Worm (Caenorhabditis elegans) whole organism, early embryonic: Measurements from ENCODE around the gene K12H6.4.

Source experiments
- B0310.2 ChIP-seq: sonication (generic microtip); optimal IDR thresholded peaks from 2 replicates; lab custom pipeline; 2016; ENCODE audit warnings: mild to moderate bottlenecking, missing genetic modification characterization, missing compliant biosample characterization
- F13C5.2 ChIP-seq: sonication (generic microtip); optimal IDR thresholded peaks from 2 replicates; lab custom pipeline; 2017; ENCODE audit warnings: mild to moderate bottlenecking, missing genetic modification characterization, inconsistent platforms, missing compliant biosample characterization
- aly-1 ChIP-seq: sonication (generic microtip); optimal IDR thresholded peaks from 2 replicates; lab custom pipeline; 2016; ENCODE audit warnings: missing genetic modification characterization, missing compliant biosample characterization
- ama-1 ChIP-seq: fragments of 150-350 bp; optimal IDR thresholded peaks from 2 replicates; lab custom pipeline; 2014
- ceh-13 ChIP-seq: fragments of 200-800 bp; sonication (Bioruptor generic); optimal IDR thresholded peaks from 2 replicates; lab custom pipeline; 2018; ENCODE audit warnings: mild to moderate bottlenecking, missing genetic modification characterization, missing compliant biosample characterization
- ceh-36 ChIP-seq: sonication (generic microtip); optimal IDR thresholded peaks from 2 replicates; lab custom pipeline; 2016; ENCODE audit warnings: missing genetic modification characterization, inconsistent platforms, missing compliant biosample characterization
- ets-7 ChIP-seq: sonication (generic microtip); optimal IDR thresholded peaks from 2 replicates; lab custom pipeline; 2016; ENCODE audit warnings: missing genotype, missing genetic modification characterization, missing compliant biosample characterization
- flt-1 ChIP-seq: fragments of 200-800 bp; sonication (Bioruptor generic); IDR thresholded peaks from 2 replicates; pipeline ENCODE4 v1.3.6; 2022; ENCODE audit warnings: missing genetic modification characterization, missing compliant biosample characterization
- hmbx-1 ChIP-seq: sonication (generic microtip); optimal IDR thresholded peaks from 2 replicates; lab custom pipeline; 2016; ENCODE audit warnings: mild to moderate bottlenecking, missing genetic modification characterization, missing compliant biosample characterization
- hmg-4 ChIP-seq: fragments of 200-800 bp; sonication (Bioruptor generic); optimal IDR thresholded peaks from 2 replicates; lab custom pipeline; 2018; ENCODE audit warnings: mild to moderate bottlenecking, missing genetic modification characterization, missing compliant biosample characterization
- hnd-1 ChIP-seq: sonication (generic microtip); optimal IDR thresholded peaks from 2 replicates; lab custom pipeline; 2016; ENCODE audit warnings: missing genetic modification characterization, missing compliant biosample characterization
- pes-1 ChIP-seq: fragments of 200-800 bp; sonication (Bioruptor generic); IDR thresholded peaks from 2 replicates; pipeline ENCODE4 v1.3.6; 2022; ENCODE audit warnings: missing genetic modification reagents, missing genetic modification characterization, missing compliant biosample characterization
- scrt-1 ChIP-seq: fragments of 200-800 bp; sonication (Bioruptor generic); IDR thresholded peaks from 2 replicates; pipeline ENCODE4 v1.3.6; 2022; ENCODE audit warnings: missing genetic modification characterization, missing compliant biosample characterization
- sea-1 ChIP-seq: fragments of 200-800 bp; sonication (Bioruptor generic); conservative IDR thresholded peaks from 2 replicates; pipeline ENCODE4 v1.3.6; 2022; ENCODE audit warnings: missing genetic modification characterization, missing compliant biosample characterization
- tbx-11 ChIP-seq: fragments of 200-800 bp; sonication (Bioruptor generic); IDR thresholded peaks from 2 replicates; pipeline ENCODE4 v1.3.6; 2022; ENCODE audit warnings: missing genetic modification characterization, missing compliant biosample characterization
- tbx-37 ChIP-seq: fragments of 200-800 bp; sonication (Bioruptor generic); conservative IDR thresholded peaks from 2 replicates; pipeline ENCODE4 v1.3.6; 2022; ENCODE audit warnings: missing genetic modification reagents, missing genetic modification characterization, missing compliant biosample characterization
- tra-4 ChIP-seq: sonication (generic microtip); optimal IDR thresholded peaks from 2 replicates; lab custom pipeline; 2017; ENCODE audit warnings: missing genetic modification characterization, missing compliant biosample characterization

K12H6.4 gene

DNA sequence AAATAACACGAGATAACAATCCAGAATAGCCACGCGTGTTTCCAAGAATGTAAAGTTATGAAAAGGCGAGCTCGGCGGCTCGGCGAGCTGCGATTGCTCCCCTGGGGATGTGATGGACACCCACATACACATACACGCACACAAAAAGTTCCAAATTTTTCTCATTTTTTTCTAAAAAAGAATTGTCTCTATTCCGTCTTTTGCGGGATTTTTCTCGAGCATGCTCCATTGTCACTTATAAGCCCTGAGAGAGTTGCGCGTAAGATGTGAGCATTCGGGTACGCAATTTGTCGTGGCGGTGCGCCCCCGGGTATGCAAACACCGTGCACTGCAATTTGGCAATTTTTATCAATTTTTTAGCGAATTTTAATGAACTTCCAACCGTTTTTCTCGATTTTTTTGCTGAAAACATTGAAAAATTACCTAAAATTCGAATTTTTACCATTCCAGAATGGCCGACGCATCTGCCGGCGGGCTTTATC lies 37.0 kb downstream of the K12H6.4 start, which contains the start of the genes F08D12.12 and srpa-72:
Gene F08D12.12, minus strand, starts transcription at position 51 of the 482 bp plus-strand sequence.
Gene srpa-72, plus strand, starts transcription at position 451 of the 482 bp plus-strand sequence.
- TF ChIP-seq hnd-1 (no peak), F13C5.2 (peak; percentile 46)

DNA sequence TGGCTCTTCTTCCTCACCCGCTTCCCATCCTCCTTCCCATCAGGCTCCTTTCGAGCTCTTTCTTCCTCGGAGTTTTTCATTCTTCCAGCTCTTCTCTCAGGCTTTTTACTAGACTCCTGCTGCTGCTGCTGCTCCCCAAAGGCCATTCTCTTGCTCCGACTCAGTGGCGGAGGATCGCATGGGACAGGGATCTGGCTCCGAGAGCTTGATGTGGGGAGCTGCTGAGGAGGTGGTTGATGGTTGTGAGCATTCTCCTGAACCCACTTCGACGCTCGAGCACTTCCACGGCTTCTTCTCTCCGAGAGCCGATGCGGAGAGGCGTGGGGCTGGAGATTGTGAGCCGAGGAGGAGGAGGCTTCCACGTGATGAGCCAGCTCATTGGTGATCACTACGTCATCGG lies 38.3 kb downstream of the K12H6.4 start:
- TF ChIP-seq hmg-4 (GFP tag; lab: Kevin White, UChicago) (no peak), scrt-1 (GFP tag; lab: Robert Waterston, UW) (no peak), sea-1 (GFP tag; lab: Robert Waterston, UW) (no peak), ama-1 (lab: Kevin White, UChicago) (no peak), aly-1 (tag; lab: Kevin White, UChicago) (no peak), ets-7 (no peak), tra-4 (tag; lab: Kevin White, UChicago) (no peak), hnd-1 (no peak), tbx-37 (no peak), F13C5.2 (no peak), B0310.2 (tag; lab: Kevin White, UChicago) (no peak), ceh-13 (no peak)

DNA sequence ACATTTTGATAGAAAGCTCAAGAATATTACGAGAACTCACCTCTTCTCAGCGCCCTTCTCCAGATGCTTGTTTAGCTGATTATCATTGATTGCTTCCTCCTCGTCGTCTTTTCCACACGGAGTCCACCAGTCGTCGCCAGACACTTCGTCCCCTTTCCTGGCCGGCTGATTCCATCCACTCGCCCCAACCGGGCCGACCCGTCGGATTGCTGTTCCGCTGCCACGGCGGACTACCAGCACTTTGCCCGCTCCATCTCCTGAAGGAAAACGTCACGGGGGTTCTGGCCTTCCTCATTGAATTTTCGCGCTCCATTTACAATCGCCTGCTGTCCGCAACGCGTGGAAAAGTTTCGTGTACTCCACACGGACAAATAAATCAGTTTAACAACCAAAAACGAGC lies 40.7 kb downstream of the K12H6.4 start:
- TF ChIP-seq hnd-1 (no peak), B0310.2 (tag; lab: Kevin White, UChicago) (no peak), F13C5.2 (no peak), tbx-37 (no peak), ets-7 (no peak), sea-1 (GFP tag; lab: Robert Waterston, UW) (no peak), ceh-13 (no peak), tbx-11 (GFP tag; lab: Robert Waterston, UW) (no peak)

DNA sequence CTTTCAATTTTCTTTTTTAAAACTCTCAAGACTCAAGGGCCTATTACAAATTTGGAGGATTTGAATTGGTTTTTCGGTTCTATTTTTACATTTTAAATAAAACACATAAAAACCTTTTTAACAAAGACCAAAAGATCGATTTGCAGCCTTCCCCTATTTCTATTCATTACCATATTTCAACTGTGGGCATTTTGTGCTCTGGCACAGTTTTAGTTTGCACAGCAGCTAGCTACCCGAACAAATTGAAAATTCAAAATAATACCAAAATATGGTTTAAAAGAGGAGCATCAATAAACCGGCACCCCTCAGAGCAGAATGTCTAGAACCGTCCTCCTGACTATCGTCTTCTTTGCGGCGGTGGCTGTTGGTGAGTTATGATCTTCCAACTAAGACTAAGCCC lies 42.7 kb downstream of the K12H6.4 start, which contains the start of gene F08D12.2:
Gene F08D12.2, plus strand, starts transcription at position 301 of the 400 bp plus-strand sequence.
- TF ChIP-seq ceh-13 (no peak), sea-1 (GFP tag; lab: Robert Waterston, UW) (no peak), ceh-36 (tag; lab: Kevin White, UChicago) (no peak), B0310.2 (tag; lab: Kevin White, UChicago) (no peak), ama-1 (lab: Kevin White, UChicago) (no peak), aly-1 (tag; lab: Kevin White, UChicago) (no peak), hmg-4 (GFP tag; lab: Kevin White, UChicago) (no peak), tbx-11 (GFP tag; lab: Robert Waterston, UW) (no peak), hmbx-1 (tag; lab: Kevin White, UChicago) (no peak), hnd-1 (no peak), tbx-37 (no peak), F13C5.2 (no peak), scrt-1 (GFP tag; lab: Robert Waterston, UW) (no peak), ets-7 (no peak)

DNA sequence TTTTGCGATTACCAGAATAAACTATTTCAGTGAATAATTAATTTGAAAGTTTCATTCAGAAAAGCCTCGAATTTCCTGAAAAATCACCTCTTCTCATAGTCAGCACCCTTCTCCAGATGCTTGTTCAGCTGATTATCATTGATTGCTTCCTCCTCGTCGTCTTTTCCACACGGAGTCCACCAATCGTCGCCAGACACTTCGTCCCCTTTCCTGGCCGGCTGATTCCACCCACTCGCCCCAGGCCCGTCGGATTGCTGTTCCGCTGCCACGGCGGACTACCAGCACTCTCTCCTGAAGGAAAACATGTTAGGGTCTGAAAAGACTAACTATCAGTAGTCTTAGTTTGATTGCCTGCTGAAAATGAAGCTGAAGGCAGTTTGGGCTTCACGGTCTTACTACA lies 43.3 kb downstream of the K12H6.4 start:
- TF ChIP-seq aly-1 (tag; lab: Kevin White, UChicago) (no peak), ceh-13 (no peak), hnd-1 (no peak), F13C5.2 (no peak), ets-7 (no peak)

DNA sequence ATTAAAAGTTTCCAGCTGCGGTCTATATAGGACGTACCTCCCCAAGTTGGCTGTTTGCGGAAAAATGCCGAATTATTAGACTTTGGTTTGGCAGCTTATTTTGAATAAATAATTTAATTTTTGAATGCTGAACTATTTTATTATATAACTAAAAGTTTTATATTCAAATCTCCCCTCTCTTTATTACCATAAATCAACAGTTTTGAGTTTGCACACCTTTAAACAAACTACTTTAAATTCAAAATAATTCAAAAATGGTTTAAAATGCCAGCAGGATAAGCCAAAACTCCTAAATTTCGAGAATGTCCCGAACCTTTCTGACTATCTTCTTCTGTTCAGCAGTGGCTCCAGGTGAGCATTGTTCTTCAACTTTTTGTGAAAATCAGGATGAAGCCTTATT lies 44.8 kb downstream of the K12H6.4 start, which contains the start of gene F08D12.3:
Gene F08D12.3, plus strand, starts transcription at position 301 of the 400 bp plus-strand sequence.
- no peak for TF ChIP-seq ceh-13
- TF ChIP-seq ceh-36 (tag; lab: Kevin White, UChicago): no peak
- no peak for TF ChIP-seq tra-4 (tag; lab: Kevin White, UChicago)
- TF ChIP-seq pes-1: no peak
- TF ChIP-seq B0310.2 (tag; lab: Kevin White, UChicago): no peak
- TF ChIP-seq ets-7: no peak
- no peak for TF ChIP-seq hmg-4 (GFP tag; lab: Kevin White, UChicago)
- no peak for TF ChIP-seq ama-1 (lab: Kevin White, UChicago)

DNA sequence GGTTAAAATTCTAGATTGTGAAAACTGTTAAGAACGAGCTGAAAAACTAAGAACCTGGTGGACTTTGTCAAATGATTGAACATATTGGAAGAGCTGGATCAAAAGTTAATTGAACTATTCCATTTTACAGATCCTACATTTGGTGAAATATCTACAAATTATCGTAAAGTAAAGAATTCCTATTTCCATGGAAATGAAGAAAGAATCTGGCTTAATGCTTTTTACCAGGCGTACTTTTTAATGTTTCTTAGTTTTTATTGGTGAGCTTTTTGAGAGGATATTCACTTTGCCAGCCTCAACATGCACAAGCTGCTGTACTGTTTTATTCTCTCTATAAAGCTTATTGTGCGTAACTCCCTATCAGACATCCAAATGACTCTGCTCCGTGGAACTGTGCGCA lies 46.2 kb downstream of the K12H6.4 start, which contains the start of gene F08D12.4:
Gene F08D12.4, plus strand, starts transcription at position 301 of the 400 bp plus-strand sequence.
- no peak for TF ChIP-seq scrt-1 (GFP tag; lab: Robert Waterston, UW)
- TF ChIP-seq ama-1 (lab: Kevin White, UChicago): no peak
- no peak for TF ChIP-seq flt-1 (GFP tag; lab: Robert Waterston, UW)
- no peak for TF ChIP-seq aly-1 (tag; lab: Kevin White, UChicago)

DNA sequence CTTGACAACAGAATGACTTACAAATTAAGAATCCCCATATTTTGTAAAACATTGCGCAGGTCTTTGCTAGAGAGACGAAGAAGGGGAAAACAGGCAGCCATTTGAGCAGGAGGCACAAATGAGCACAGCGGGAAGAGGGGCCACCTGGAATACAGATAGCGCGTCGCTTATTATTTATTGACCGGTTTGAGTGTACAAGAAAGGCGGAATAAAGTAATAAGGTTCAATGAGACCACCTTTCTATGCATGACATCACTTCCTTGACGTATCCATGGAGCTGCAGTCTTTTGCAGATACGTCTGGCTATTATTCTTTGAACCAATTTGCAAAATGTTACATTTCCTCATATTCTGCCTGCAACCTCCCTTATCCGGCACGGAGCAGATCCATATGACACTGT lies 49.2 kb downstream of the K12H6.4 start, which contains the start of gene fbxb-111:
Gene fbxb-111, minus strand, starts transcription at position 101 of the 400 bp plus-strand sequence.
- TF ChIP-seq hnd-1 (no peak), aly-1 (tag; lab: Kevin White, UChicago) (no peak), ceh-13 (no peak), ets-7 (no peak), F13C5.2 (no peak), tbx-37 (no peak), hmbx-1 (tag; lab: Kevin White, UChicago) (no peak), sea-1 (GFP tag; lab: Robert Waterston, UW) (no peak), pes-1 (no peak), scrt-1 (GFP tag; lab: Robert Waterston, UW) (no peak), B0310.2 (tag; lab: Kevin White, UChicago) (no peak)
